Fruit fly (Drosophila melanogaster) Kc167 (cell line): ENCODE results near the gene Myo31DF.

Source experiments
- Myc ChIP-seq: fragments of >200 bp; optimal IDR thresholded peaks from 2 replicates; lab custom pipeline; 2017; ENCODE audit warnings: missing external identifiers
- Sin3A ChIP-seq: fragments of >200 bp; optimal IDR thresholded peaks from 2 replicates; lab custom pipeline; 2018; ENCODE audit warnings: missing external identifiers
- h ChIP-seq: fragments of >200 bp; optimal IDR thresholded peaks from 3 replicates; lab custom pipeline; 2018; ENCODE audit warnings: missing external identifiers
- insv ChIP-seq: fragments of >200 bp; optimal IDR thresholded peaks from 3 replicates; lab custom pipeline; 2018; ENCODE audit warnings: missing external identifiers
- psq ChIP-seq: fragments of >200 bp; optimal IDR thresholded peaks from 2 replicates; lab custom pipeline; 2017; ENCODE audit warnings: missing external identifiers
- ttk ChIP-seq: sonication (Bioruptor generic); optimal IDR thresholded peaks from 2 replicates; lab custom pipeline; 2017; ENCODE audit warnings: missing external identifiers

Myo31DF gene

DNA sequence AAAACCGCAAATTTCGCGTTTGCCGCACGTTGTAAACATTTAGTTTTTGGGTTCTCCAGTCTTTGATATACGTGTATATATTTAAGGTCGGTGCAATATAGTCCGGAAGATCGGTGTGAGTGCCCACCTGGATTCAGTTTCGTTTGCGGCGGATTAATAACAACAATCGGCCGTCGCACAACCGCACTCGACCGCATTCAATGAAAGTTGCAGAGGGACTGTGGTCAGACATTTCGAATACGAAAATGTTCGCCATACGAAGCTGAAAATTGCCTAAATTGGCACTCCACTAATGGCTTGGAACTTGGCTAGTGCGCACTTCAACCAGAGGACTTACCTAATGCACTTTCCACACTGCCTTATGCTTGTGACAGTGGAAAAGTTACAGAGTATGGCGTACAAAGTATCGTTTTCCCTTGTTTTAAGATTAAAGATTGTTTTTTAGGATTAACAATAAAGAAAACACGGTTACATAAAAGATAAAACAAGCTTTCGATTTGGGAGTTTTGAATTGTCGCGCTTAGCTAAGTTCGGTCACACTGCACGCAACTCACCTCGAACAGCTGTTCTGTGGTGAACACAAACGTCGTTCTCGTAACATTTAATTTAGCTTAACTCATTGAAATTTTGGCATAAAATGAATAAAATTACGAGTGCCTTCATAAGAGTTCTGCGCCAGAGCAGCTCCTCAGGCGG lies at the start of gene Myo31DF, which contains the start of gene CG6094:
Gene Myo31DF, minus strand, starts transcription at position 223 of the 696 bp plus-strand sequence.
Gene CG6094, plus strand, starts transcription at position 525 of the 696 bp plus-strand sequence.
- TF ChIP-seq ttk (lab: Kevin White, UChicago) (no peak), Myc (lab: Kevin White, UChicago) (no peak), Sin3A (lab: Kevin White, UChicago) (no peak), psq (lab: Kevin White, UChicago) (no peak), h (lab: Kevin White, UChicago) (no peak), insv (no peak)

DNA sequence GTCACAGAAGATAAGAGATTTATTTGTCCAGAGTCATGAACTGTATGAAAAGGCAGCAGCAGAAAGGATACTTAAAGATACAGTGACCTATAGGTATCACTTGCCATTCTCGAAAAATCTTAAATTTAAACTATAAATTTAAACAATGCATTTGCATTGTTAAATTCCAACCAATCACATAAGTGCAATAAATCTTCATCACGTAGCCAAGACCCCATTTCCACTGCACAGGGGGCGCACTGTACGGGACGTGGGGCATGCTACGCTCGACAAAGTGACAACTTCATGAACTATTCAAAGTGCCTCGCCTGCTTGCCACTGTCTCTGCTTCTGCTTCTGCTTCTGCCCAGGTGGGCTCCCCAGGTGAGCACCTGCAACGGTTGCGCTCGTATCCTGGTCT lies 48.7 kb upstream of the Myo31DF start:
- TF ChIP-seq psq (lab: Kevin White, UChicago) (no peak), insv (no peak), ttk (lab: Kevin White, UChicago) (no peak), Myc (lab: Kevin White, UChicago) (no peak)

DNA sequence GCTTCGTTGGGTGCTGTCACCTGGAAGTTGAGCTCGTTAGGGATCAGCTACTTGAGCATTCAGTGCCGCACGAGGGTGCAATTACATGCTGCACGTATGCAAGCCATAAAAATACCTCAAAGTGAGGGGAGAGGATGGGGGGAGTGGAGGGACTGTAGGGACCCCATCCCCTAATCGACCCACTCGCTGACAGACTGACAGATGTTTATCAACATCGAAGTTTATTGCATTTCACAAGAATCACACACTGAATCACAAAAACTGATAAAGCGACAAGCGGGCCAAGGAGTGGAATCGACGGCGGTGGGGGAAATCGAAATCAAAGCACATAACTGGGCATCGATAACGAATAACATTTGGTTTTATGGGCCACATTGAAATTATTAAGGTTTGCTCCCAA lies 48.1 kb upstream of the Myo31DF start:
- TF ChIP-seq psq (lab: Kevin White, UChicago) (no peak), Myc (lab: Kevin White, UChicago) (no peak), Sin3A (lab: Kevin White, UChicago) (no peak), insv (no peak), h (lab: Kevin White, UChicago) (no peak), ttk (lab: Kevin White, UChicago) (no peak)

- TF ChIP-seq Myc (lab: Kevin White, UChicago) (no peak), h (lab: Kevin White, UChicago) (no peak), psq (lab: Kevin White, UChicago) (no peak), Sin3A (lab: Kevin White, UChicago) (no peak), insv (no peak), ttk (lab: Kevin White, UChicago) (no peak)
Measured at dm6 chr2L:10553692-10554091, 47.1 kb upstream of the Myo31DF start.

- TF ChIP-seq Sin3A (lab: Kevin White, UChicago) = no peak
- no peak for TF ChIP-seq h (lab: Kevin White, UChicago)
- no peak for TF ChIP-seq ttk (lab: Kevin White, UChicago)
- no peak for TF ChIP-seq psq (lab: Kevin White, UChicago)
Measured at dm6 chr2L:10552807-10553206, 46.2 kb upstream of the Myo31DF start.

DNA sequence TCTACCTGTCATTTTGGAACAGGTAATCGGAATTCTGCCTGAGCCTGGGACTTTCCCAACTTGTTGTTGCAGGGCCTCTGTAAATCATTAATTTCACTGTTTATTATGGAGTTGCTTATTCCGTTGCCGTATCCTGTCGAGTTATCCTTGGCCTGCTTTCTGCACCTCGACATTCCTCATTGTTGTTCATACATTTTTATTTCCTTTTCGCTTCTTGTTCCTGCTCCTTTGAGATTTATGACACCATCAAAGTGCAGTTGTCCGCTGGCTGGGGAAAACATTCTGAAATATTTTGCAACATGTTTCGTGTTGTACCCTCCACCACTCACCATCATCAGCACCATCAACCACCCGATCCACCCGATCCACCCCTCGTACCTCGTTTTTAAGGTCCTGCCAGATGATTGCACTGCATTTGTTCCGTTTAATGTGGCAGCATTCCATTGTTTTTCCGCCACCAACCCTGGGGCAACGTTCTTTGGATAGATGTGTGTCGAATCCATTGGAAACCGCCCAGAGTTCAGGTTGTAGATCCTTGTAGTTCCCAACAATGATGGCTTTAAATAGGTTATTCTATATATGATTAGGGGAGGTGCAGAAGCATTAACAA lies 42.3 kb upstream of the Myo31DF start:
- TF ChIP-seq Myc (lab: Kevin White, UChicago) (no peak), insv (no peak), ttk (lab: Kevin White, UChicago) (no peak), psq (lab: Kevin White, UChicago) (no peak), h (lab: Kevin White, UChicago) (no peak), Sin3A (lab: Kevin White, UChicago) (no peak)

- TF ChIP-seq psq (lab: Kevin White, UChicago) (no peak), insv (no peak), h (lab: Kevin White, UChicago) (no peak), Myc (lab: Kevin White, UChicago) (no peak), ttk (lab: Kevin White, UChicago) (no peak), Sin3A (lab: Kevin White, UChicago) (no peak)
Measured at dm6 chr2L:10544421-10545120, 38.0 kb upstream of the Myo31DF start, which contains the start of gene Trim9. Gene Trim9 (plus strand): TSS chr2L:10544883.

dm6 chr2L:10543992-10544391 lies 37.4 kb upstream of the Myo31DF start:
- TF ChIP-seq psq (lab: Kevin White, UChicago) (no peak), h (lab: Kevin White, UChicago) (no peak), ttk (lab: Kevin White, UChicago) (no peak), Myc (lab: Kevin White, UChicago) (no peak), Sin3A (lab: Kevin White, UChicago) (no peak), insv (no peak)

DNA sequence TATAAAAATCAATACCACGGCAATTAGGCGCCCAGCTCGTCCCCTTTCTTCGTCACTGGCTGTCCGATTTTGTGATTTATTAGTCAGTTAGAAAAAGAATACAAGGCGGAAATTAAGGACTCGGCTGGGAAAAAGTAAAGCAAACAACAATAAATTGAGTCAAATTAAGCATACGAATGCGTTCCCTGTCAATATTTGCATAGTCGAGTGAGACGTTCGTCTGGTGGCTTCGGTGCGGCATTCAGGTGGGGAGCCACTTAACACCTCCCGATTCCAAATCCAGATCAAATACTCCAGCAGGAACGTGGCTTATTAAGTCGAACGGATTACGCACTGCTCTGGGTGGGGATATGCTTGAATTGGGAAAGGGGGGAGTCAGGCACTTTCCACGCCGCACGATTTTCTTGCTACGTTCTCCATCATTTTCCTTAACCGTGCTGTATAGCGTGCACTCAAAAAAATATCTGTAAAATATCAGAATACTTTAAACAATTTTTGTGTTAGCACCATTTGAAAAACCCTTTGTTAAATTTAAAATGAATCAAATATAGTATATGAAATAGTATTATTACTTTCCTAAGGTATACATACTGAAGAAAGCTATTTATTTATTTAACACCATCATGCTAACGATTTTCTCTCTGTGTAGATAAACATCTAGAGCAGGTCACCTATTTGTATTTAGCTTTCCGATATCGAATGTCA lies 36.6 kb upstream of the Myo31DF start:
- no peak for TF ChIP-seq psq (lab: Kevin White, UChicago)
- no peak for TF ChIP-seq Myc (lab: Kevin White, UChicago)
- TF ChIP-seq ttk (lab: Kevin White, UChicago) = no peak
- TF ChIP-seq Sin3A (lab: Kevin White, UChicago) = no peak

dm6 chr2L:10539360-10539759 lies 32.8 kb upstream of the Myo31DF start:
- no peak for TF ChIP-seq Myc (lab: Kevin White, UChicago)

dm6 chr2L:10534022-10534421 lies 27.4 kb upstream of the Myo31DF start, which contains the start of gene CG18302:
Gene CG18302 (plus strand): TSS chr2L:10534322.
- TF ChIP-seq h (lab: Kevin White, UChicago) (no peak), ttk (lab: Kevin White, UChicago) (no peak), Myc (lab: Kevin White, UChicago) (no peak), insv (no peak), psq (lab: Kevin White, UChicago) (no peak), Sin3A (lab: Kevin White, UChicago) (no peak)
